Worm (Caenorhabditis elegans) whole organism, L2 larva: ENCODE results near the gene T05H4.4.

ENCODE experiments used
- R02D3.7 ChIP-seq: fragments of 150-350 bp; optimal IDR thresholded peaks from 2 replicates; lab custom pipeline; 2014; ENCODE audit warnings: missing biosample characterization, missing genetic modification characterization
- Y55F3AM.14 ChIP-seq: fragments of 200-800 bp; sonication (Bioruptor generic); optimal IDR thresholded peaks from 2 replicates; lab custom pipeline; 2018; ENCODE audit warnings: mild to moderate bottlenecking, missing genetic modification characterization, missing compliant biosample characterization
- ZK546.5 ChIP-seq: sonication (generic microtip); optimal IDR thresholded peaks from 2 replicates; lab custom pipeline; 2017; ENCODE audit warnings: missing biosample characterization, missing genetic modification characterization
- alr-1 ChIP-seq: fragments of 150-350 bp; optimal IDR thresholded peaks from 2 replicates; lab custom pipeline; 2014; ENCODE audit warnings: missing biosample characterization, missing genetic modification characterization
- aly-2 ChIP-seq: fragments of 150-350 bp; optimal IDR thresholded peaks from 2 replicates; lab custom pipeline; 2014; ENCODE audit warnings: missing biosample characterization, missing genetic modification characterization
- ama-1 ChIP-seq: fragments of 150-350 bp; optimal IDR thresholded peaks from 2 replicates; lab custom pipeline; 2018; ENCODE audit warnings: inconsistent platforms
- blmp-1 ChIP-seq: sonication (generic microtip); optimal IDR thresholded peaks from 2 replicates; lab custom pipeline; 2017; ENCODE audit warnings: missing genetic modification characterization, mild to moderate bottlenecking, missing compliant biosample characterization, antibody characterized with exemption, moderate library complexity; ENCODE audit not compliant: insufficient read depth
- ceh-16 ChIP-seq: fragments of 150-350 bp; optimal IDR thresholded peaks from 2 replicates; lab custom pipeline; 2014; ENCODE audit warnings: missing biosample characterization, missing genetic modification characterization
- ceh-82 ChIP-seq: fragments of 150-350 bp; optimal IDR thresholded peaks from 2 replicates; lab custom pipeline; 2014; ENCODE audit warnings: missing biosample characterization, missing genetic modification characterization
- crh-2 ChIP-seq: sonication (generic microtip); optimal IDR thresholded peaks from 2 replicates; lab custom pipeline; 2017; ENCODE audit warnings: missing biosample characterization, missing genetic modification characterization
- dmd-4 ChIP-seq: sonication (generic microtip); optimal IDR thresholded peaks from 2 replicates; lab custom pipeline; 2017; ENCODE audit warnings: missing biosample characterization, missing genetic modification characterization
- elt-1 ChIP-seq: fragments of 150-350 bp; optimal IDR thresholded peaks from 2 replicates; lab custom pipeline; 2014; ENCODE audit warnings: missing biosample characterization, missing genetic modification characterization
- elt-3 ChIP-seq: sonication (generic microtip); optimal IDR thresholded peaks from 2 replicates; lab custom pipeline; 2017; ENCODE audit warnings: missing biosample characterization, missing genetic modification characterization
- fos-1 ChIP-seq: fragments of 150-350 bp; optimal IDR thresholded peaks from 2 replicates; lab custom pipeline; 2014; ENCODE audit warnings: missing biosample characterization, missing genetic modification characterization
- gmeb-1 ChIP-seq: fragments of 150-350 bp; optimal IDR thresholded peaks from 2 replicates; lab custom pipeline; 2014; ENCODE audit warnings: missing biosample characterization, missing genetic modification characterization
- lin-11 ChIP-seq: fragments of 150-350 bp; sonication (generic microtip); optimal IDR thresholded peaks from 2 replicates; lab custom pipeline; 2014; ENCODE audit warnings: missing biosample characterization, missing genetic modification characterization, inconsistent platforms, mixed read lengths
- lin-13 ChIP-seq: fragments of 150-350 bp; optimal IDR thresholded peaks from 2 replicates; lab custom pipeline; 2014; ENCODE audit warnings: missing biosample characterization, missing genetic modification reagents, missing genetic modification characterization
- lin-39 ChIP-seq: fragments of 150-350 bp; optimal IDR thresholded peaks from 2 replicates; lab custom pipeline; 2014; ENCODE audit warnings: missing biosample characterization, missing genetic modification reagents, missing genetic modification characterization
- mab-5 ChIP-seq: fragments of 150-350 bp; optimal IDR thresholded peaks from 2 replicates; lab custom pipeline; 2014; ENCODE audit warnings: missing biosample characterization, missing genetic modification characterization
- mbf-1 ChIP-seq: sonication (generic microtip); optimal IDR thresholded peaks from 2 replicates; lab custom pipeline; 2017; ENCODE audit warnings: missing biosample characterization, missing genetic modification characterization
- nhr-11 ChIP-seq: fragments of 150-350 bp; optimal IDR thresholded peaks from 2 replicates; lab custom pipeline; 2014; ENCODE audit warnings: missing biosample characterization, missing genetic modification characterization
- nhr-21 ChIP-seq: fragments of 150-350 bp; optimal IDR thresholded peaks from 2 replicates; lab custom pipeline; 2014; ENCODE audit warnings: missing biosample characterization, missing genetic modification characterization
- nhr-237 ChIP-seq: fragments of 150-350 bp; optimal IDR thresholded peaks from 2 replicates; lab custom pipeline; 2014; ENCODE audit warnings: missing biosample characterization, missing genetic modification characterization
- nhr-25 ChIP-seq: fragments of 150-350 bp; sonication (generic microtip); optimal IDR thresholded peaks from 3 replicates; lab custom pipeline; 2014; ENCODE audit warnings: missing biosample characterization, missing genetic modification characterization
- nhr-6 ChIP-seq: fragments of 150-350 bp; optimal IDR thresholded peaks from 2 replicates; lab custom pipeline; 2014; ENCODE audit warnings: missing biosample characterization, missing genetic modification characterization
- sem-4 ChIP-seq: fragments of 150-350 bp; optimal IDR thresholded peaks from 2 replicates; lab custom pipeline; 2014; ENCODE audit warnings: missing biosample characterization, missing genetic modification reagents, missing genetic modification characterization
- skn-1 ChIP-seq: sonication (generic microtip); optimal IDR thresholded peaks from 2 replicates; lab custom pipeline; 2017; ENCODE audit warnings: missing biosample characterization, missing genetic modification characterization
- sma-9 ChIP-seq, 2 experiments: fragments of 150-350 bp in 1 of 2; sonication (generic microtip) in 1 of 2; optimal IDR thresholded peaks; 2 replicates each; lab custom pipeline; 2014 to 2016; ENCODE audit warnings: missing genetic modification characterization in 2 of 2, mild to moderate bottlenecking in 1 of 2, missing biosample characterization in 1 of 2, missing compliant biosample characterization in 1 of 2, missing genetic modification reagents in 1 of 2, moderate library complexity in 1 of 2
- unc-39 ChIP-seq: fragments of 150-350 bp; optimal IDR thresholded peaks from 2 replicates; lab custom pipeline; 2014; ENCODE audit warnings: missing biosample characterization, missing genetic modification characterization
- unc-55 ChIP-seq: fragments of 150-350 bp; sonication (generic microtip); optimal IDR thresholded peaks from 3 replicates; lab custom pipeline; 2014; ENCODE audit warnings: missing biosample characterization, missing genetic modification reagents, missing genetic modification characterization
- unc-62 ChIP-seq: fragments of 150-350 bp; optimal IDR thresholded peaks from 2 replicates; lab custom pipeline; 2014; ENCODE audit warnings: missing biosample characterization, missing genetic modification reagents, missing genetic modification characterization
- ztf-4 ChIP-seq: fragments of 150-350 bp; optimal IDR thresholded peaks from 2 replicates; lab custom pipeline; 2014; ENCODE audit warnings: missing biosample characterization, missing genetic modification characterization

T05H4.4 gene

DNA sequence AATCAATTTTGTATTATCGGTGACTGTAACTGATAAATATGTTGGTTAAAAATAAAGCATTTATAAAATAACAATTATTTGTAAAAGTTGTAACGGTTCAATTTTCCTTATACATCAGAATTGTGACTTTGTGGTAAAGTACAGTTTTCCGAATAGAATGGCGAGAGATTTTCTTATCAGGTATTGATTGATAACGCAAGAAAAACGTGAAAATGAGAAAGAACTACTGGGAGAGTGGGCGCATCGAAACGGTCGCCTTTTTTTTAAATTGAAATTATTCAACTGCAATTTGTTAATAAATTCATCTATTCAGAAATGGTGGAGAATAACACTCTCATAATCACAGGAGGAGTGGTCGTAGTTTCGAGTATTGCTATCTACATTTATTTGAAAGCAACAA, 2.4 kb upstream of the T05H4.4 start, which contains the start of gene hpo-19:
Gene hpo-19, plus strand, starts transcription at position 314 of the 400 bp plus-strand sequence.
- TF ChIP-seq unc-39 (tag; lab: Kevin White, UChicago) (no peak), unc-62 (GFP tag; lab: Kevin White, UChicago) (no peak), nhr-11 (tag; lab: Kevin White, UChicago) (no peak), nhr-21 (peak; percentile 20), mbf-1 (tag; lab: Kevin White, UChicago) (no peak), lin-13 (no peak), Y55F3AM.14 (GFP tag; lab: Kevin White, UChicago) (no peak), ama-1 (lab: Kevin White, UChicago) (no peak), sem-4 (tag; lab: Kevin White, UChicago) (no peak), sma-9 (GFP tag; optimal IDR thresholded peaks at IDR 0.05; lab: Kevin White, UChicago) (no peak), sma-9 (tag; optimal IDR thresholded peaks at IDR 0.05; lab: Kevin White, UChicago) (no peak), fos-1 (peak; percentile 34), aly-2 (tag; lab: Kevin White, UChicago) (no peak)
- TF ChIP-seq, all 48 proteins: peak for 2

ce11 chrV:6441613-6442012, 2.9 kb downstream of the T05H4.4 start, which contains the start of gene T05H4.15:
TSS of gene T05H4.15 (minus strand) at chrV:6441713.
- no peak for TF ChIP-seq ZK546.5
- no peak for TF ChIP-seq skn-1 (tag; lab: Kevin White, UChicago)

DNA sequence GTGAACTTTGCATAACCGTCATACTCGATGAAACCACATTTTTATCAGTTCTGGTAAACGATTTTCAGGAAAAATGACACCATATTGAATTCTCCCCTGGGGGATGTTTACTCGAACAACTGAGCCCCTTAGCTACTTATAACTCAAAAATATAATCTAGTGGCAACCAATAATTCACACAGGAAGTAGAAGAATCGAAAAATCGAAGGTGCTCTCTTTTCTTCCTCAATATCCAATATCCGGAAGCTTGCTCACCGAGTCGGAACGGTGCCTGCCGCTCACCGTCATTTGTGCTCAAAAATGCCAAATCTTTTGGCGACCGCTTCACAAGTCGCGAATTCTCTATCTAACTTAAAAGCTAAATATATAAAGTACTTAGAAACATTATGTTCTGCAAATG, 3.3 kb downstream of the T05H4.4 start, which contains the start of gene T05H4.3:
Gene T05H4.3, plus strand, starts transcription at position 301 of the 400 bp plus-strand sequence.
- TF ChIP-seq unc-62 (GFP tag; lab: Kevin White, UChicago) (no peak), lin-39 (tag; lab: Kevin White, UChicago) (no peak), sma-9 (GFP tag; optimal IDR thresholded peaks at IDR 0.05; lab: Kevin White, UChicago) (no peak), sma-9 (tag; optimal IDR thresholded peaks at IDR 0.05; lab: Kevin White, UChicago) (no peak), ceh-16 (no peak), nhr-237 (tag; lab: Kevin White, UChicago) (no peak), nhr-6 (tag; lab: Kevin White, UChicago) (no peak), nhr-21 (no peak), blmp-1 (tag; lab: Kevin White, UChicago) (no peak), sem-4 (tag; lab: Kevin White, UChicago) (no peak), elt-1 (tag; lab: Kevin White, UChicago) (no peak), dmd-4 (tag; lab: Kevin White, UChicago) (no peak), skn-1 (tag; lab: Kevin White, UChicago) (no peak), lin-11 (tag; lab: Kevin White, UChicago) (no peak), crh-2 (tag; lab: Kevin White, UChicago) (no peak), alr-1 (no peak), gmeb-1 (no peak)
- TF ChIP-seq, all 48 proteins: peak for 0

- TF ChIP-seq blmp-1 (tag; lab: Kevin White, UChicago) (no peak), crh-2 (tag; lab: Kevin White, UChicago) (no peak), dmd-4 (tag; lab: Kevin White, UChicago) (no peak), R02D3.7 (tag; lab: Kevin White, UChicago) (no peak), elt-3 (no peak), lin-13 (no peak)
- TF ChIP-seq, all 48 proteins: peak for 0
Measured at ce11 chrV:6448356-6448755, 9.7 kb downstream of the T05H4.4 start, which contains the start of gene fbxa-196. TSS of gene fbxa-196 (plus strand) at chrV:6448656.

- TF ChIP-seq ceh-16 (no peak), unc-39 (tag; lab: Kevin White, UChicago) (no peak), unc-55 (GFP tag; lab: Kevin White, UChicago) (no peak), ZK546.5 (no peak), nhr-25 (tag; lab: Kevin White, UChicago) (no peak), ztf-4 (tag; lab: Kevin White, UChicago) (no peak), gmeb-1 (no peak), ceh-82 (tag; lab: Kevin White, UChicago) (no peak), aly-2 (tag; lab: Kevin White, UChicago) (no peak), lin-13 (no peak), skn-1 (tag; lab: Kevin White, UChicago) (no peak), crh-2 (tag; lab: Kevin White, UChicago) (peak; percentile 41), fos-1 (peak; percentile 40), mbf-1 (tag; lab: Kevin White, UChicago) (no peak), mab-5 (tag; lab: Kevin White, UChicago) (no peak), sma-9 (GFP tag; optimal IDR thresholded peaks at IDR 0.05; lab: Kevin White, UChicago) (no peak), sma-9 (tag; optimal IDR thresholded peaks at IDR 0.05; lab: Kevin White, UChicago) (no peak)
Measured at ce11 chrV:6450129-6451011, 11.7 kb downstream of the T05H4.4 start, which contains the start of gene acl-8. TSS of gene acl-8 (plus strand) at chrV:6450870.
